Fruit fly (Drosophila melanogaster) whole organism, embryonic: Measurements from ENCODE around the gene Sdhaf3.

Source experiments
- ATbp ChIP-seq: fragments of 200-800 bp; sonication (Bioruptor generic); optimal IDR thresholded peaks from 2 replicates; lab custom pipeline; 2017; ENCODE audit warnings: missing biosample characterization, mild to moderate bottlenecking, missing genetic modification characterization, missing genetic modification reagents
- Blimp-1 ChIP-seq: fragments of 200-800 bp; sonication (Bioruptor generic); optimal IDR thresholded peaks from 3 replicates; lab custom pipeline; 2018; ENCODE audit warnings: missing biosample characterization, missing genetic modification characterization, mild to moderate bottlenecking, moderate library complexity, missing genetic modification reagents
- CG10267 ChIP-seq: fragments of 200-800 bp; sonication (Bioruptor generic); optimal IDR thresholded peaks from 2 replicates; lab custom pipeline; 2018; ENCODE audit warnings: missing biosample characterization, mild to moderate bottlenecking, missing genetic modification characterization, moderate library complexity
- CG10543 ChIP-seq: fragments of 200-800 bp; sonication (Bioruptor generic); optimal IDR thresholded peaks from 3 replicates; lab custom pipeline; 2017; ENCODE audit warnings: missing biosample characterization, mild to moderate bottlenecking, missing genetic modification characterization, moderate library complexity
- CG10959 ChIP-seq: fragments of 200-800 bp; sonication (Bioruptor generic); IDR thresholded peaks from 2 replicates; pipeline ENCODE4 v1.3.6; 2022; ENCODE audit warnings: missing biosample characterization, missing genetic modification characterization
- CG11093 ChIP-seq: fragments of 200-800 bp; sonication (Bioruptor generic); IDR thresholded peaks from 3 replicates; pipeline ENCODE4 v1.3.6; 2022; ENCODE audit warnings: missing biosample characterization, missing genetic modification characterization
- CG17802 ChIP-seq: fragments of 200-800 bp; sonication (Bioruptor generic); optimal IDR thresholded peaks from 2 replicates; lab custom pipeline; 2018; ENCODE audit warnings: missing biosample characterization, mild to moderate bottlenecking, missing genetic modification characterization, moderate library complexity
- CG18262 ChIP-seq: fragments of 200-800 bp; optimal IDR thresholded peaks from 3 replicates; lab custom pipeline; 2019; ENCODE audit warnings: missing biosample characterization, mild to moderate bottlenecking, missing genetic modification characterization, moderate library complexity
- CG2120 ChIP-seq: fragments of 200-800 bp; sonication (Bioruptor generic); optimal IDR thresholded peaks from 3 replicates; lab custom pipeline; 2016; ENCODE audit warnings: missing biosample characterization, missing genetic modification characterization
- CG2202 ChIP-seq: fragments of 200-800 bp; sonication (Bioruptor generic); optimal IDR thresholded peaks from 2 replicates; lab custom pipeline; 2018; ENCODE audit warnings: missing biosample characterization, mild to moderate bottlenecking, missing genetic modification characterization
- CG3726 ChIP-seq: fragments of 200-800 bp; sonication (Bioruptor generic); IDR thresholded peaks from 3 replicates; pipeline ENCODE4, ENCODE4 v1.3.6; 2022; ENCODE audit warnings: missing biosample characterization, missing genetic modification characterization
- CG3847 ChIP-seq: fragments of 200-800 bp; sonication (Bioruptor generic); IDR thresholded peaks from 2 replicates; pipeline ENCODE4 v1.3.6; 2022; ENCODE audit warnings: missing biosample characterization, missing genetic modification characterization
- CG7839 ChIP-seq: fragments of 200-800 bp; sonication (Bioruptor generic); optimal IDR thresholded peaks from 3 replicates; lab custom pipeline; 2018; ENCODE audit warnings: missing biosample characterization, mild to moderate bottlenecking, missing genetic modification characterization, moderate library complexity
- CG8281 ChIP-seq: fragments of 200-800 bp; sonication (Bioruptor generic); optimal IDR thresholded peaks from 2 replicates; lab custom pipeline; 2018; ENCODE audit warnings: missing biosample characterization, mild to moderate bottlenecking, missing genetic modification characterization, moderate library complexity
- CG8944 ChIP-seq: fragments of 200-800 bp; sonication (Bioruptor generic); optimal IDR thresholded peaks from 3 replicates; lab custom pipeline; 2016; ENCODE audit warnings: missing biosample characterization, missing genetic modification characterization
- CG9609 ChIP-seq: fragments of 200-800 bp; sonication (Bioruptor generic); optimal IDR thresholded peaks from 3 replicates; lab custom pipeline; 2016; ENCODE audit warnings: missing biosample characterization, missing genetic modification characterization
- CTCF ChIP-seq: fragments of 200-800 bp; sonication (Bioruptor generic); optimal IDR thresholded peaks from 2 replicates; lab custom pipeline; 2017; ENCODE audit warnings: missing biosample characterization, mild to moderate bottlenecking, missing genetic modification characterization, moderate library complexity
- Deaf1 ChIP-seq: fragments of 200-800 bp; optimal IDR thresholded peaks from 3 replicates; lab custom pipeline; 2019; ENCODE audit warnings: missing biosample characterization, mild to moderate bottlenecking, missing genetic modification characterization, moderate library complexity
- ERR ChIP-seq: fragments of 200-800 bp; sonication (Bioruptor generic); optimal IDR thresholded peaks from 2 replicates; lab custom pipeline; 2016; ENCODE audit warnings: missing biosample characterization, missing genetic modification characterization
- Eip74EF ChIP-seq, 2 experiments: fragments of 200-800 bp in 1 of 2; fragments of >200 bp in 1 of 2; sonication (Bioruptor generic) in 1 of 2; optimal IDR thresholded peaks; 2 replicates each; lab custom pipeline; 2017 to 2019; ENCODE audit warnings: missing biosample characterization in 2 of 2, missing genetic modification characterization in 2 of 2, mild to moderate bottlenecking in 1 of 2, moderate library complexity in 1 of 2
- Ets65A ChIP-seq: fragments of 200-800 bp; sonication (Bioruptor generic); peaks from one replicate; lab custom pipeline; 2016; ENCODE audit warnings: missing biosample characterization, missing genetic modification characterization
- H15 ChIP-seq: fragments of 200-800 bp; sonication (Bioruptor generic); IDR thresholded peaks from 3 replicates; pipeline ENCODE4 v1.3.6; 2022; ENCODE audit warnings: missing biosample characterization, missing genetic modification characterization
- H2.0 ChIP-seq: fragments of 200-800 bp; sonication (Bioruptor generic); IDR thresholded peaks from 2 replicates; pipeline ENCODE4 v1.3.6; 2022; ENCODE audit warnings: missing biosample characterization, missing genetic modification characterization
- Hr51 ChIP-seq, 2 experiments: fragments of 200-800 bp; sonication (Bioruptor generic); optimal IDR thresholded peaks; 2 replicates in 1 of 2; 3 replicates in 1 of 2; lab custom pipeline; 2016 to 2018; ENCODE audit warnings: missing biosample characterization in 2 of 2, missing genetic modification characterization in 2 of 2, mild to moderate bottlenecking in 1 of 2, moderate library complexity in 1 of 2
- MBD-R2 ChIP-seq: fragments of 200-800 bp; sonication (Bioruptor generic); IDR thresholded peaks from 2 replicates; pipeline ENCODE4 v1.3.6; 2022; ENCODE audit warnings: missing biosample characterization, missing genetic modification characterization
- Myb ChIP-seq: fragments of 200-800 bp; sonication (Bioruptor generic); optimal IDR thresholded peaks from 2 replicates; lab custom pipeline; 2016; ENCODE audit warnings: missing biosample characterization, missing genetic modification characterization
- NC2α ChIP-seq: fragments of 200-800 bp; sonication (Bioruptor generic); optimal IDR thresholded peaks from 2 replicates; lab custom pipeline; 2016; ENCODE audit warnings: missing biosample characterization, missing genetic modification characterization
- Poxn ChIP-seq: fragments of 200-800 bp; sonication (Bioruptor generic); IDR thresholded peaks from 2 replicates; pipeline ENCODE4 v1.3.6; 2022; ENCODE audit warnings: missing biosample characterization, missing genetic modification characterization
- Sry-δ ChIP-seq: fragments of 200-800 bp; sonication (Bioruptor generic); optimal IDR thresholded peaks from 2 replicates; lab custom pipeline; 2016; ENCODE audit warnings: missing biosample characterization, missing genetic modification characterization
- Trl ChIP-seq, 3 experiments: fragments of >200 bp in 2 of 3; fragments of 200-800 bp in 1 of 3; sonication (Bioruptor generic) in 1 of 3; optimal IDR thresholded peaks; 2 replicates in 1 of 3; 3 replicates in 2 of 3; lab custom pipeline; 2016 to 2017; ENCODE audit warnings: missing biosample characterization in 1 of 3, missing genetic modification characterization in 1 of 3
- Xbp1 ChIP-seq: fragments of 200-800 bp; sonication (Bioruptor generic); optimal IDR thresholded peaks from 3 replicates; lab custom pipeline; 2016; ENCODE audit warnings: missing biosample characterization, mild to moderate bottlenecking, missing genetic modification characterization
- abd-A ChIP-seq: fragments of 200-800 bp; sonication (Bioruptor generic); optimal IDR thresholded peaks from 3 replicates; lab custom pipeline; 2019; ENCODE audit warnings: missing biosample characterization, mild to moderate bottlenecking, missing genetic modification characterization, moderate library complexity
- bowl ChIP-seq: fragments of 200-800 bp; sonication (Bioruptor generic); IDR thresholded peaks from 2 replicates; pipeline ENCODE4 v1.3.6; 2022; ENCODE audit warnings: missing biosample characterization, missing genetic modification characterization
- br ChIP-seq: fragments of >200 bp; optimal IDR thresholded peaks from 2 replicates; lab custom pipeline; 2017
- btn ChIP-seq: fragments of 200-800 bp; sonication (Bioruptor generic); optimal IDR thresholded peaks from 2 replicates; lab custom pipeline; 2016; ENCODE audit warnings: missing biosample characterization, missing genetic modification characterization
- croc ChIP-seq: fragments of 200-800 bp; sonication (Bioruptor generic); conservative IDR thresholded peaks from 3 replicates; pipeline ENCODE4 v1.3.6; 2022; ENCODE audit warnings: missing biosample characterization, missing genetic modification characterization
- dmrt99B ChIP-seq: fragments of 200-800 bp; sonication (Bioruptor generic); optimal IDR thresholded peaks from 2 replicates; lab custom pipeline; 2018; ENCODE audit warnings: missing biosample characterization, mild to moderate bottlenecking, missing genetic modification characterization, moderate library complexity
- dpn ChIP-seq, 2 experiments: fragments of 200-800 bp; sonication (Bioruptor generic); optimal IDR thresholded peaks; 3 replicates each; lab custom pipeline; 2016; ENCODE audit warnings: missing biosample characterization in 2 of 2, missing genetic modification characterization in 2 of 2
- dysf ChIP-seq: fragments of 200-800 bp; sonication (Bioruptor generic); IDR thresholded peaks from 3 replicates; pipeline ENCODE4 v1.3.6; 2022; ENCODE audit warnings: missing biosample characterization, missing genetic modification characterization
- esg ChIP-seq: fragments of 200-800 bp; sonication (Bioruptor generic); conservative IDR thresholded peaks from 2 replicates; pipeline ENCODE4 v1.3.6; 2022; ENCODE audit warnings: missing biosample characterization, missing genetic modification characterization
- gro ChIP-seq: fragments of 200-800 bp; sonication (Bioruptor generic); optimal IDR thresholded peaks from 2 replicates; lab custom pipeline; 2016; ENCODE audit warnings: missing biosample characterization, missing genetic modification characterization
- h ChIP-seq: fragments of >200 bp; optimal IDR thresholded peaks from 2 replicates; lab custom pipeline; 2017
- ken ChIP-seq: fragments of 200-800 bp; sonication (Bioruptor generic); IDR thresholded peaks from 3 replicates; pipeline ENCODE4 v1.3.6; 2022; ENCODE audit warnings: missing biosample characterization, missing genetic modification characterization
- luna ChIP-seq: fragments of 200-800 bp; sonication (Bioruptor generic); optimal IDR thresholded peaks from 2 replicates; lab custom pipeline; 2016; ENCODE audit warnings: missing biosample characterization, missing genetic modification characterization
- oc ChIP-seq: fragments of 200-800 bp; sonication (Bioruptor generic); optimal IDR thresholded peaks from 2 replicates; lab custom pipeline; 2018; ENCODE audit warnings: missing biosample characterization, mild to moderate bottlenecking, missing genetic modification characterization, moderate library complexity
- pfk ChIP-seq: fragments of 200-800 bp; sonication (Bioruptor generic); optimal IDR thresholded peaks from 2 replicates; lab custom pipeline; 2018; ENCODE audit warnings: missing biosample characterization, mild to moderate bottlenecking, missing genetic modification characterization, moderate library complexity
- repo ChIP-seq: fragments of 200-800 bp; sonication (Bioruptor generic); optimal IDR thresholded peaks from 2 replicates; lab custom pipeline; 2016; ENCODE audit warnings: missing biosample characterization, missing genetic modification characterization
- scrt ChIP-seq: fragments of 200-800 bp; sonication (Bioruptor generic); optimal IDR thresholded peaks from 2 replicates; lab custom pipeline; 2018; ENCODE audit warnings: missing biosample characterization, mild to moderate bottlenecking, missing genetic modification characterization, moderate library complexity
- sima ChIP-seq: fragments of 200-800 bp; sonication (Bioruptor generic); optimal IDR thresholded peaks from 2 replicates; lab custom pipeline; 2016; ENCODE audit warnings: missing biosample characterization, missing genetic modification characterization
- slou ChIP-seq: fragments of 200-800 bp; sonication (Bioruptor generic); optimal IDR thresholded peaks from 3 replicates; lab custom pipeline; 2016; ENCODE audit warnings: missing biosample characterization, missing genetic modification characterization
- zen ChIP-seq: fragments of 200-800 bp; sonication (Bioruptor generic); optimal IDR thresholded peaks from 3 replicates; lab custom pipeline; 2018; ENCODE audit warnings: missing biosample characterization, mild to moderate bottlenecking, missing genetic modification characterization, moderate library complexity
- zen2 ChIP-seq: fragments of 200-800 bp; sonication (Bioruptor generic); IDR thresholded peaks from 3 replicates; pipeline ENCODE4 v1.3.6; 2022; ENCODE audit warnings: missing biosample characterization, missing genetic modification characterization; ENCODE audit not compliant: partially characterized antibody

Gene Sdhaf3

dm6 chr3R:16524178-16524577 lies 41.9 kb upstream of the Sdhaf3 start (continued):
- peak; percentile 4 for TF ChIP-seq Sry-δ (GFP tag; lab: Kevin White, UChicago)
- TF ChIP-seq dmrt99B (tag; lab: Kevin White, UChicago), result peak; percentile 90
- peak; percentile 45 for TF ChIP-seq CG8944
- peak; percentile 87 for TF ChIP-seq CG7839 (tag; lab: Kevin White, UChicago)
- TF ChIP-seq CG10267 (tag; lab: Kevin White, UChicago), result peak; percentile 84
- TF ChIP-seq H2.0 (GFP tag; lab: Robert Waterston, UW), result peak; percentile 64
- peak; percentile 74 for TF ChIP-seq esg
- TF ChIP-seq sima, result no peak
- peak; percentile 52 for TF ChIP-seq CTCF (GFP tag; lab: Kevin White, UChicago)
- TF ChIP-seq H15 (GFP tag; lab: Robert Waterston, UW), result peak; percentile 64; the same call in 2 of the 3 replicates
- no peak for TF ChIP-seq CG2202 (tag; lab: Kevin White, UChicago)
- TF ChIP-seq Poxn (GFP tag; lab: Robert Waterston, UW), result no peak
- TF ChIP-seq Ets65A (GFP tag; lab: Kevin White, UChicago), result peak; percentile 81
- no peak for TF ChIP-seq Trl (optimal IDR thresholded peaks at IDR 0.05; lab: Kevin White, UChicago)
- peak; percentile 22 for TF ChIP-seq Trl (GFP tag; optimal IDR thresholded peaks at IDR 0.05; lab: Kevin White, UChicago)
- TF ChIP-seq Myb (GFP tag; lab: Kevin White, UChicago), result no peak
- TF ChIP-seq zen (tag; lab: Kevin White, UChicago), result peak; percentile 88
- TF ChIP-seq abd-A, result peak; percentile 31
- TF ChIP-seq NC2α (GFP tag; lab: Kevin White, UChicago), result no peak
- peak; percentile 13 to 53 for TF ChIP-seq dpn (GFP tag; optimal IDR thresholded peaks at IDR 0.05; lab: Kevin White, UChicago)
- TF ChIP-seq oc (tag; lab: Kevin White, UChicago), result peak; percentile 64
- TF ChIP-seq bowl (GFP tag; lab: Robert Waterston, UW), result peak; percentile 11; the same call in 1 of the 2 replicates
- peak; percentile 68 for TF ChIP-seq ATbp
- no peak for TF ChIP-seq CG10543 (GFP tag; lab: Kevin White, UChicago)
- TF ChIP-seq CG9609 (GFP tag; lab: Kevin White, UChicago), result no peak
- peak; percentile 93 for TF ChIP-seq Blimp-1 (GFP tag; lab: Kevin White, UChicago)
- TF ChIP-seq CG11093 (GFP tag; lab: Robert Waterston, UW), result peak; percentile 54; the same call in 1 of the 3 replicates
- peak; percentile 48 for TF ChIP-seq repo
- TF ChIP-seq CG18262, result peak; percentile 88
- TF ChIP-seq ERR, result no peak
- TF ChIP-seq gro (GFP tag; lab: Kevin White, UChicago), result no peak
- TF ChIP-seq btn (GFP tag; lab: Kevin White, UChicago), result peak; percentile 48
- TF ChIP-seq CG17802 (tag; lab: Kevin White, UChicago), result peak; percentile 77
- peak; percentile 18 for TF ChIP-seq slou (GFP tag; lab: Kevin White, UChicago)
- TF ChIP-seq croc (GFP tag; lab: Robert Waterston, UW), result peak; percentile 80
- TF ChIP-seq CG10959 (GFP tag; lab: Robert Waterston, UW), result peak; percentile 59
- TF ChIP-seq h (lab: Kevin White, UChicago), result no peak
- TF ChIP-seq zen2, result no peak
- TF ChIP-seq CG2120 (GFP tag; lab: Kevin White, UChicago), result no peak
- no peak for TF ChIP-seq pfk (GFP tag; lab: Kevin White, UChicago)
- TF ChIP-seq CG8281, result peak; percentile 49
- peak; percentile 47 for TF ChIP-seq Xbp1 (GFP tag; lab: Kevin White, UChicago)
- peak; percentile 53 for TF ChIP-seq scrt (GFP tag; lab: Kevin White, UChicago)
- peak; percentile 67 for TF ChIP-seq dysf (GFP tag; lab: Robert Waterston, UW)
- TF ChIP-seq MBD-R2, result peak; percentile 22; the same call in 1 of the 2 replicates
- peak in 1 of 2 experiments; percentile 66 for TF ChIP-seq Hr51 (GFP tag; optimal IDR thresholded peaks at IDR 0.05; lab: Kevin White, UChicago)
- peak in 1 of 2 experiments; percentile 71 for TF ChIP-seq Eip74EF (GFP tag; optimal IDR thresholded peaks at IDR 0.05; lab: Kevin White, UChicago)
- peak; percentile 54; the same call in 1 of the 3 replicates for TF ChIP-seq ken (GFP tag; lab: Robert Waterston, UW)
- TF ChIP-seq br (lab: Kevin White, UChicago), result no peak
- peak; percentile 38; the same call in 1 of the 3 replicates for TF ChIP-seq CG3726 (GFP tag; lab: Robert Waterston, UW)
- no peak for TF ChIP-seq luna
- no peak for TF ChIP-seq CG3847 (GFP tag; lab: Robert Waterston, UW)
- peak; percentile 55 for TF ChIP-seq Deaf1 (tag; lab: Kevin White, UChicago)
